Fruit fly (Drosophila melanogaster) whole organism, prepupa: ENCODE data around the gene P5CDh2.

Source experiments
- Eip75B ChIP-seq: fragments of 200-800 bp; sonication (Bioruptor generic); optimal IDR thresholded peaks from 3 replicates; lab custom pipeline; 2016; ENCODE audit warnings: missing biosample characterization, missing genetic modification characterization
- acj6 ChIP-seq: fragments of 200-800 bp; sonication (Bioruptor generic); optimal IDR thresholded peaks from 3 replicates; lab custom pipeline; 2016; ENCODE audit warnings: missing biosample characterization, missing genetic modification characterization
- pdm3 ChIP-seq: fragments of 200-800 bp; sonication (Bioruptor generic); optimal IDR thresholded peaks from 3 replicates; lab custom pipeline; 2016; ENCODE audit warnings: missing biosample characterization, missing genetic modification characterization

dm6 chr3R:21848271-21848670, 29.5 kb upstream of the P5CDh2 start:
- TF ChIP-seq acj6 (GFP tag; lab: Kevin White, UChicago) (no peak), pdm3 (no peak), Eip75B (no peak)
